Worm (Caenorhabditis elegans) whole organism, early embryonic: ENCODE results near the gene F58G1.3.

Experiments
- B0310.2 ChIP-seq: sonication (generic microtip); optimal IDR thresholded peaks from 2 replicates; lab custom pipeline; 2016; ENCODE audit warnings: mild to moderate bottlenecking, missing genetic modification characterization, missing compliant biosample characterization
- F13C5.2 ChIP-seq: sonication (generic microtip); optimal IDR thresholded peaks from 2 replicates; lab custom pipeline; 2017; ENCODE audit warnings: mild to moderate bottlenecking, missing genetic modification characterization, inconsistent platforms, missing compliant biosample characterization
- aly-1 ChIP-seq: sonication (generic microtip); optimal IDR thresholded peaks from 2 replicates; lab custom pipeline; 2016; ENCODE audit warnings: missing genetic modification characterization, missing compliant biosample characterization
- ama-1 ChIP-seq: fragments of 150-350 bp; optimal IDR thresholded peaks from 2 replicates; lab custom pipeline; 2014
- ceh-13 ChIP-seq: fragments of 200-800 bp; sonication (Bioruptor generic); optimal IDR thresholded peaks from 2 replicates; lab custom pipeline; 2018; ENCODE audit warnings: mild to moderate bottlenecking, missing genetic modification characterization, missing compliant biosample characterization
- ceh-36 ChIP-seq: sonication (generic microtip); optimal IDR thresholded peaks from 2 replicates; lab custom pipeline; 2016; ENCODE audit warnings: missing genetic modification characterization, inconsistent platforms, missing compliant biosample characterization
- ets-7 ChIP-seq: sonication (generic microtip); optimal IDR thresholded peaks from 2 replicates; lab custom pipeline; 2016; ENCODE audit warnings: missing genotype, missing genetic modification characterization, missing compliant biosample characterization
- flt-1 ChIP-seq: fragments of 200-800 bp; sonication (Bioruptor generic); IDR thresholded peaks from 2 replicates; pipeline ENCODE4 v1.3.6; 2022; ENCODE audit warnings: missing genetic modification characterization, missing compliant biosample characterization
- hmbx-1 ChIP-seq: sonication (generic microtip); optimal IDR thresholded peaks from 2 replicates; lab custom pipeline; 2016; ENCODE audit warnings: mild to moderate bottlenecking, missing genetic modification characterization, missing compliant biosample characterization
- hmg-4 ChIP-seq: fragments of 200-800 bp; sonication (Bioruptor generic); optimal IDR thresholded peaks from 2 replicates; lab custom pipeline; 2018; ENCODE audit warnings: mild to moderate bottlenecking, missing genetic modification characterization, missing compliant biosample characterization
- hnd-1 ChIP-seq: sonication (generic microtip); optimal IDR thresholded peaks from 2 replicates; lab custom pipeline; 2016; ENCODE audit warnings: missing genetic modification characterization, missing compliant biosample characterization
- pes-1 ChIP-seq: fragments of 200-800 bp; sonication (Bioruptor generic); IDR thresholded peaks from 2 replicates; pipeline ENCODE4 v1.3.6; 2022; ENCODE audit warnings: missing genetic modification reagents, missing genetic modification characterization, missing compliant biosample characterization
- scrt-1 ChIP-seq: fragments of 200-800 bp; sonication (Bioruptor generic); IDR thresholded peaks from 2 replicates; pipeline ENCODE4 v1.3.6; 2022; ENCODE audit warnings: missing genetic modification characterization, missing compliant biosample characterization
- sea-1 ChIP-seq: fragments of 200-800 bp; sonication (Bioruptor generic); conservative IDR thresholded peaks from 2 replicates; pipeline ENCODE4 v1.3.6; 2022; ENCODE audit warnings: missing genetic modification characterization, missing compliant biosample characterization
- tbx-11 ChIP-seq: fragments of 200-800 bp; sonication (Bioruptor generic); IDR thresholded peaks from 2 replicates; pipeline ENCODE4 v1.3.6; 2022; ENCODE audit warnings: missing genetic modification characterization, missing compliant biosample characterization
- tbx-37 ChIP-seq: fragments of 200-800 bp; sonication (Bioruptor generic); conservative IDR thresholded peaks from 2 replicates; pipeline ENCODE4 v1.3.6; 2022; ENCODE audit warnings: missing genetic modification reagents, missing genetic modification characterization, missing compliant biosample characterization
- tra-4 ChIP-seq: sonication (generic microtip); optimal IDR thresholded peaks from 2 replicates; lab custom pipeline; 2017; ENCODE audit warnings: missing genetic modification characterization, missing compliant biosample characterization

Gene F58G1.3

ce11 chrII:12914514-12915075 lies 13.5 kb downstream of the F58G1.3 start, which contains the start of gene F35C5.12:
TSS of gene F35C5.12 (minus strand) at chrII:12914564.
- TF ChIP-seq tbx-37 (GFP tag; lab: Robert Waterston, UW) (no peak), ama-1 (lab: Kevin White, UChicago) (no peak), B0310.2 (tag; lab: Kevin White, UChicago) (no peak), pes-1 (GFP tag; lab: Robert Waterston, UW) (no peak), ceh-36 (tag; lab: Kevin White, UChicago) (no peak), hmbx-1 (tag; lab: Kevin White, UChicago) (no peak), ceh-13 (GFP tag; lab: Kevin White, UChicago) (no peak), ets-7 (tag; lab: Kevin White, UChicago) (no peak), F13C5.2 (tag; lab: Kevin White, UChicago) (no peak), scrt-1 (GFP tag; lab: Robert Waterston, UW) (no peak), tra-4 (no peak), flt-1 (GFP tag; lab: Robert Waterston, UW) (no peak), sea-1 (no peak), hmg-4 (GFP tag; lab: Kevin White, UChicago) (no peak), tbx-11 (GFP tag; lab: Robert Waterston, UW) (no peak), hnd-1 (tag; lab: Kevin White, UChicago) (no peak), aly-1 (tag; lab: Kevin White, UChicago) (no peak)

- TF ChIP-seq tbx-11 (GFP tag; lab: Robert Waterston, UW) (no peak), ceh-13 (GFP tag; lab: Kevin White, UChicago) (no peak), hmg-4 (GFP tag; lab: Kevin White, UChicago) (no peak), aly-1 (tag; lab: Kevin White, UChicago) (no peak), flt-1 (GFP tag; lab: Robert Waterston, UW) (no peak), pes-1 (GFP tag; lab: Robert Waterston, UW) (no peak), hnd-1 (tag; lab: Kevin White, UChicago) (no peak)
Measured at ce11 chrII:12908779-12909178, 19.4 kb downstream of the F58G1.3 start, which contains the start of gene ddn-2. TSS of gene ddn-2 (plus strand) at chrII:12909079.

DNA sequence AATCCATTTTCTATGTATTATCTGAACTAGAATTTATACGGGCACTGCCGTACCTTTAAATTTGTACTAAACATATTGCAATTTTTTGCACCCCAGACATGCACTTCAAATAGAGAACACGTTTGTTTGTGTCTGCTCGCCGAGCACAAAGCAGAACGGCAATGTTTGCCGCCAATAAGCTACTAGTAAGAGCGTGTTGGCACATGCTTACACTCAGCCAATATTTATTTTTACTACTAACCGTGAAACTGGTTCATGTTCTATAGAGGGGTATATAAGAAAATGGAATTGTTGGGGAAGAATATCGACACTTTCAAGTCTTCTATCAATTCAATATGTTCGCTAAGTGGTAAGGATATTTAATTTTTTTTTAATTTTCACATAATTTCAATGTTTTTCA lies 21.1 kb downstream of the F58G1.3 start, which contains the start of gene nspb-11:
nspb-11 (plus strand) TSS at position 301 of the 400 bp plus-strand sequence.
- TF ChIP-seq ceh-13 (GFP tag; lab: Kevin White, UChicago) (no peak), tbx-11 (GFP tag; lab: Robert Waterston, UW) (no peak), hnd-1 (tag; lab: Kevin White, UChicago) (no peak), sea-1 (no peak), B0310.2 (tag; lab: Kevin White, UChicago) (no peak), ama-1 (lab: Kevin White, UChicago) (no peak), ets-7 (tag; lab: Kevin White, UChicago) (no peak), tbx-37 (GFP tag; lab: Robert Waterston, UW) (no peak), pes-1 (GFP tag; lab: Robert Waterston, UW) (no peak), ceh-36 (tag; lab: Kevin White, UChicago) (no peak), scrt-1 (GFP tag; lab: Robert Waterston, UW) (no peak), aly-1 (tag; lab: Kevin White, UChicago) (no peak), tra-4 (no peak), hmg-4 (GFP tag; lab: Kevin White, UChicago) (no peak), F13C5.2 (tag; lab: Kevin White, UChicago) (no peak), hmbx-1 (tag; lab: Kevin White, UChicago) (no peak), flt-1 (GFP tag; lab: Robert Waterston, UW) (no peak)

- TF ChIP-seq aly-1 (tag; lab: Kevin White, UChicago), result no peak
- no peak for TF ChIP-seq ceh-36 (tag; lab: Kevin White, UChicago)
- TF ChIP-seq B0310.2 (tag; lab: Kevin White, UChicago), result no peak
- no peak for TF ChIP-seq tra-4
- TF ChIP-seq ceh-13 (GFP tag; lab: Kevin White, UChicago), result no peak
- no peak for TF ChIP-seq flt-1 (GFP tag; lab: Robert Waterston, UW)
- no peak for TF ChIP-seq tbx-11 (GFP tag; lab: Robert Waterston, UW)
- no peak for TF ChIP-seq hnd-1 (tag; lab: Kevin White, UChicago)
- TF ChIP-seq tbx-37 (GFP tag; lab: Robert Waterston, UW), result no peak
- TF ChIP-seq pes-1 (GFP tag; lab: Robert Waterston, UW), result no peak
- TF ChIP-seq scrt-1 (GFP tag; lab: Robert Waterston, UW), result no peak
- TF ChIP-seq ama-1 (lab: Kevin White, UChicago), result no peak
- no peak for TF ChIP-seq ets-7 (tag; lab: Kevin White, UChicago)
- TF ChIP-seq sea-1, result no peak
- no peak for TF ChIP-seq F13C5.2 (tag; lab: Kevin White, UChicago)
- no peak for TF ChIP-seq hmbx-1 (tag; lab: Kevin White, UChicago)
- TF ChIP-seq hmg-4 (GFP tag; lab: Kevin White, UChicago), result no peak
Measured at ce11 chrII:12904174-12904573, 24.0 kb downstream of the F58G1.3 start, which contains the start of gene clec-66. TSS of gene clec-66 (plus strand) at chrII:12904398.

DNA sequence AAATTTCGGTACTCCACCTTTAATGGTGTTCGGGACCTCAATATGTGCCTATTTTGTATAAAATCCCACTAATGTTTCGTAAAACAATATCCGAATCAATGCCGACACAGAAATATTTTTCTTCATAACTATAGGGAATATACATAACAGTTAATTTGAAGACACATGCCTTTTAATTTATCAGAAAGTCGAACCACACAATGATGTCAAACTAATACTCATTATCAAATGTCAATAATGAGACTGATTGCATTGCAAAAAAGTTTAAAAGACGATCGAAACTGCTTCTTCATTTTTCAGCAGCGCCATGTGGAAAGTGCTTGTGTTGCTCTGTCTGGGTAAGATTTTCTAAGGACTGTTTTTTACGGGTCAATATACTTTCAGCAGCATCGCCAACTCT lies 27.1 kb downstream of the F58G1.3 start, which contains the start of gene clec-65:
clec-65 (plus strand) TSS at position 301 of the 400 bp plus-strand sequence.
- TF ChIP-seq ets-7 (tag; lab: Kevin White, UChicago) (no peak), tra-4 (no peak), ceh-36 (tag; lab: Kevin White, UChicago) (no peak), ama-1 (lab: Kevin White, UChicago) (no peak), tbx-37 (GFP tag; lab: Robert Waterston, UW) (no peak), hmbx-1 (tag; lab: Kevin White, UChicago) (no peak), tbx-11 (GFP tag; lab: Robert Waterston, UW) (no peak), hnd-1 (tag; lab: Kevin White, UChicago) (no peak), scrt-1 (GFP tag; lab: Robert Waterston, UW) (no peak), F13C5.2 (tag; lab: Kevin White, UChicago) (no peak), B0310.2 (tag; lab: Kevin White, UChicago) (no peak), hmg-4 (GFP tag; lab: Kevin White, UChicago) (no peak), sea-1 (no peak), pes-1 (GFP tag; lab: Robert Waterston, UW) (no peak), aly-1 (tag; lab: Kevin White, UChicago) (no peak), flt-1 (GFP tag; lab: Robert Waterston, UW) (no peak), ceh-13 (GFP tag; lab: Kevin White, UChicago) (no peak)

- TF ChIP-seq F13C5.2 (tag; lab: Kevin White, UChicago) (no peak), ceh-13 (GFP tag; lab: Kevin White, UChicago) (no peak), B0310.2 (tag; lab: Kevin White, UChicago) (no peak), hnd-1 (tag; lab: Kevin White, UChicago) (no peak), hmbx-1 (tag; lab: Kevin White, UChicago) (no peak), scrt-1 (GFP tag; lab: Robert Waterston, UW) (no peak)
Measured at ce11 chrII:12897942-12898341, 30.2 kb downstream of the F58G1.3 start, which contains the start of gene clec-64. TSS of gene clec-64 (plus strand) at chrII:12898242.
